Fruit fly (Drosophila melanogaster): ENCODE data around the gene Ets65A.

- TF ChIP-seq CG8478 (optimal IDR thresholded peaks at IDR 0.05) (no peak), psq (optimal IDR thresholded peaks at IDR 0.05) (no peak), pan (optimal IDR thresholded peaks at IDR 0.05) (no peak), usp (GFP tag; optimal IDR thresholded peaks at IDR 0.05) (no peak), EcR (GFP tag; optimal IDR thresholded peaks at IDR 0.05) (no peak)
These were observed 47.4 kb downstream of the Ets65A start, which contains the start of gene Lcp65Ac for dm6 chr3L:6144769-6145220.
